Fruit fly (Drosophila melanogaster) whole organism, prepupa: ENCODE data around the gene CG32032.

Experiments used
- Blimp-1 ChIP-seq: fragments of 200-800 bp; sonication (Bioruptor generic); optimal IDR thresholded peaks from 3 replicates; lab custom pipeline; 2017; ENCODE audit warnings: missing biosample characterization, missing genetic modification characterization, mild to moderate bottlenecking, moderate library complexity, missing genetic modification reagents
- CG11294 ChIP-seq: fragments of 200-800 bp; sonication (Bioruptor generic); IDR thresholded peaks from 2 replicates; pipeline ENCODE4 v1.3.6; 2022; ENCODE audit warnings: missing biosample characterization, missing genetic modification characterization
- CG11762 ChIP-seq: fragments of 200-800 bp; sonication (Bioruptor generic); optimal IDR thresholded peaks from 3 replicates; lab custom pipeline; 2016; ENCODE audit warnings: missing biosample characterization, missing genetic modification characterization; ENCODE audit not compliant: insufficient read depth
- CG15336 ChIP-seq: fragments of 200-800 bp; sonication (Bioruptor generic); IDR thresholded peaks from 2 replicates; pipeline ENCODE4 v1.3.6; 2022; ENCODE audit warnings: missing biosample characterization, missing genetic modification characterization
- CG1621 ChIP-seq: fragments of 200-800 bp; sonication (Bioruptor generic); optimal IDR thresholded peaks from 3 replicates; lab custom pipeline; 2018; ENCODE audit warnings: missing biosample characterization, mild to moderate bottlenecking, missing genetic modification characterization
- CG3032 ChIP-seq: fragments of 200-800 bp; optimal IDR thresholded peaks from 2 replicates; lab custom pipeline; 2019; ENCODE audit warnings: missing biosample characterization, mild to moderate bottlenecking, missing genetic modification characterization, moderate library complexity
- CG31627 ChIP-seq: fragments of 200-800 bp; sonication (Bioruptor generic); optimal IDR thresholded peaks from 3 replicates; lab custom pipeline; 2016; ENCODE audit warnings: missing biosample characterization, missing genetic modification characterization
- CG34406 ChIP-seq: fragments of 200-800 bp; sonication (Bioruptor generic); optimal IDR thresholded peaks from 3 replicates; lab custom pipeline; 2016; ENCODE audit warnings: missing biosample characterization, missing genetic modification characterization
- CG3919 ChIP-seq: fragments of 200-800 bp; sonication (Bioruptor generic); optimal IDR thresholded peaks from 3 replicates; lab custom pipeline; 2016; ENCODE audit warnings: missing biosample characterization, missing genetic modification characterization
- CG6792 ChIP-seq: fragments of 200-800 bp; sonication (Bioruptor generic); optimal IDR thresholded peaks from 3 replicates; lab custom pipeline; 2016; ENCODE audit warnings: missing biosample characterization, missing genetic modification characterization
- CG6808 ChIP-seq: fragments of 200-800 bp; sonication (Bioruptor generic); optimal IDR thresholded peaks from 3 replicates; lab custom pipeline; 2017; ENCODE audit warnings: missing biosample characterization, missing genetic modification characterization, mild to moderate bottlenecking, moderate library complexity, missing genetic modification reagents
- CG8119 ChIP-seq: fragments of 200-800 bp; sonication (Bioruptor generic); IDR thresholded peaks from 3 replicates; pipeline ENCODE4 v1.3.6; 2022; ENCODE audit warnings: missing biosample characterization, missing genetic modification characterization
- CG8632 ChIP-seq: fragments of 200-800 bp; sonication (Bioruptor generic); optimal IDR thresholded peaks from 3 replicates; lab custom pipeline; 2016; ENCODE audit warnings: missing biosample characterization, missing genetic modification characterization
- CG9139 ChIP-seq: fragments of 200-800 bp; sonication (Bioruptor generic); optimal IDR thresholded peaks from 3 replicates; lab custom pipeline; 2017; ENCODE audit warnings: missing biosample characterization, mild to moderate bottlenecking, missing genetic modification characterization
- Eip78C ChIP-seq: fragments of 200-800 bp; sonication (Bioruptor generic); peaks from one replicate; lab custom pipeline; 2016; ENCODE audit warnings: missing biosample characterization, missing genetic modification characterization
- Eip93F ChIP-seq: fragments of 200-800 bp; sonication (Bioruptor generic); optimal IDR thresholded peaks from 2 replicates; lab custom pipeline; 2016; ENCODE audit warnings: missing biosample characterization, mild to moderate bottlenecking, missing genetic modification characterization
- Ets96B ChIP-seq: fragments of 200-800 bp; optimal IDR thresholded peaks from 2 replicates; lab custom pipeline; 2019; ENCODE audit warnings: missing biosample characterization, mild to moderate bottlenecking, missing genetic modification characterization, moderate library complexity
- Gug ChIP-seq: fragments of 200-800 bp; sonication (Bioruptor generic); IDR thresholded peaks from 2 replicates; pipeline ENCODE4 v1.3.6; 2022; ENCODE audit warnings: missing biosample characterization, missing genetic modification characterization
- Hr38 ChIP-seq: sonication (Bioruptor generic); optimal IDR thresholded peaks from 2 replicates; lab custom pipeline; 2016; ENCODE audit warnings: missing biosample characterization, missing genetic modification characterization
- Lpt ChIP-seq: fragments of 200-800 bp; sonication (Bioruptor generic); optimal IDR thresholded peaks from 3 replicates; lab custom pipeline; 2016; ENCODE audit warnings: missing biosample characterization, missing genetic modification characterization
- OdsH ChIP-seq: fragments of 200-800 bp; sonication (Bioruptor generic); optimal IDR thresholded peaks from 3 replicates; lab custom pipeline; 2016; ENCODE audit warnings: missing biosample characterization, missing genetic modification characterization
- Smox ChIP-seq: fragments of 200-800 bp; sonication (Bioruptor generic); optimal IDR thresholded peaks from 3 replicates; lab custom pipeline; 2016; ENCODE audit warnings: missing biosample characterization, missing genetic modification characterization
- Sox14 ChIP-seq: fragments of 200-800 bp; sonication (Bioruptor generic); optimal IDR thresholded peaks from 3 replicates; lab custom pipeline; 2016; ENCODE audit warnings: missing biosample characterization, missing genetic modification characterization
- achi ChIP-seq: fragments of 200-800 bp; sonication (Bioruptor generic); optimal IDR thresholded peaks from 3 replicates; lab custom pipeline; 2016; ENCODE audit warnings: missing biosample characterization, missing genetic modification characterization
- acj6 ChIP-seq: fragments of 200-800 bp; sonication (Bioruptor generic); optimal IDR thresholded peaks from 3 replicates; lab custom pipeline; 2016; ENCODE audit warnings: missing biosample characterization, missing genetic modification characterization
- cyc ChIP-seq: fragments of 200-800 bp; sonication (Bioruptor generic); optimal IDR thresholded peaks from 3 replicates; lab custom pipeline; 2016; ENCODE audit warnings: missing biosample characterization, missing genetic modification characterization
- dac ChIP-seq: fragments of 200-800 bp; sonication (Bioruptor generic); optimal IDR thresholded peaks from 2 replicates; lab custom pipeline; 2017; ENCODE audit warnings: missing biosample characterization, mild to moderate bottlenecking, missing genetic modification characterization
- eg ChIP-seq: fragments of 200-800 bp; sonication (Bioruptor generic); IDR thresholded peaks from 3 replicates; pipeline ENCODE4 v1.3.6; 2022; ENCODE audit warnings: missing biosample characterization, missing genetic modification characterization
- fd59A ChIP-seq: fragments of 200-800 bp; sonication (Bioruptor generic); optimal IDR thresholded peaks from 2 replicates; lab custom pipeline; 2017; ENCODE audit warnings: missing biosample characterization, mild to moderate bottlenecking, missing genetic modification characterization, missing genetic modification reagents
- fd85E ChIP-seq: fragments of 200-800 bp; sonication (Bioruptor generic); optimal IDR thresholded peaks from 3 replicates; lab custom pipeline; 2016; ENCODE audit warnings: missing biosample characterization, missing genetic modification characterization
- fkh ChIP-seq: fragments of 200-800 bp; sonication (Bioruptor generic); optimal IDR thresholded peaks from 3 replicates; lab custom pipeline; 2017; ENCODE audit warnings: missing biosample characterization, mild to moderate bottlenecking, missing genetic modification characterization, moderate library complexity
- lz ChIP-seq: fragments of 200-800 bp; sonication (Bioruptor generic); optimal IDR thresholded peaks from 3 replicates; lab custom pipeline; 2016; ENCODE audit warnings: missing biosample characterization, missing genetic modification characterization
- net ChIP-seq: fragments of 200-800 bp; sonication (Bioruptor generic); optimal IDR thresholded peaks from 3 replicates; lab custom pipeline; 2016; ENCODE audit warnings: missing biosample characterization, missing genetic modification characterization
- salr ChIP-seq, 2 experiments: fragments of 200-800 bp; sonication (Bioruptor generic); optimal IDR thresholded peaks; 3 replicates each; lab custom pipeline; 2016 to 2018; ENCODE audit warnings: missing biosample characterization in 2 of 2, missing genetic modification characterization in 2 of 2, mild to moderate bottlenecking in 1 of 2
- spab ChIP-seq: fragments of 200-800 bp; sonication (Bioruptor generic); optimal IDR thresholded peaks from 2 replicates; lab custom pipeline; 2017; ENCODE audit warnings: missing biosample characterization, mild to moderate bottlenecking, missing genetic modification characterization, missing genetic modification reagents
- ss ChIP-seq, 2 experiments: fragments of 200-800 bp; sonication (Bioruptor generic); optimal IDR thresholded peaks; 2 replicates in 1 of 2; 3 replicates in 1 of 2; lab custom pipeline; 2017 to 2018; ENCODE audit warnings: mild to moderate bottlenecking in 2 of 2, missing biosample characterization in 2 of 2, missing genetic modification characterization in 2 of 2, moderate library complexity in 1 of 2
- svp ChIP-seq: fragments of 200-800 bp; sonication (Bioruptor generic); peaks from one replicate; lab custom pipeline; 2016; ENCODE audit warnings: missing biosample characterization, missing genetic modification characterization
- topi ChIP-seq: fragments of 200-800 bp; sonication (Bioruptor generic); optimal IDR thresholded peaks from 3 replicates; lab custom pipeline; 2016; ENCODE audit warnings: missing biosample characterization, missing genetic modification characterization

Gene CG32032

DNA sequence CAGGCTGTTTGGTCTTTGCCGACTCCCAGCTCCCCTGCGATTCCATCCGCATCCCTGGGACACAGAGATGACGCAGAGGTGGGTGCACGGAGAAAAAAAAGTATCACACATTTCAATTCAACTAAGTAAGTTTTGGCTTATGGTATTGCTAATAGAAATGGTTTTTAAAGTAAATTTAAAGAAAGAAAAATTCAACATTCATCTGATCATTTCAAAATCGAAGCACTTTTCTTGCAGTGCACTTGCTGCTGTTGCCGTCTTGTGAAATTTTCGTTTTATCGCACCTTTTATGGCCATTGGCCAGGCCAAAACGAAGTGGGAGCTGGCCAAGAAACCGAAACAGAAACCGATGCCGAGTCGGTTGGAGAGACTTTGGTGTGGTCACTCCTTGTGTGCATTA is 47.5 kb upstream of the CG32032 start (continued):
- TF ChIP-seq CG8632 (peak; percentile 58), CG6808 (peak; percentile 60), dac (GFP tag; lab: Kevin White, UChicago) (peak; percentile 8), achi (GFP tag; lab: Kevin White, UChicago) (peak; percentile 68), CG31627 (GFP tag; lab: Kevin White, UChicago) (peak; percentile 78), CG3919 (peak; percentile 84), CG34406 (GFP tag; lab: Kevin White, UChicago) (peak; percentile 69), Eip78C (peak; percentile 93), Ets96B (peak; percentile 60), CG11294 (GFP tag; lab: Robert Waterston, UW) (peak; percentile 35), Lpt (GFP tag; lab: Kevin White, UChicago) (peak; percentile 64), Smox (GFP tag; lab: Kevin White, UChicago) (peak; percentile 71), Gug (GFP tag; lab: Robert Waterston, UW) (peak; percentile 60), fd59A (peak; percentile 10), ss (GFP tag; optimal IDR thresholded peaks at IDR 0.05; lab: Kevin White, UChicago) (peak; percentile 30 to 48), CG6792 (GFP tag; lab: Kevin White, UChicago) (peak; percentile 75), CG11762 (GFP tag; lab: Kevin White, UChicago) (peak; percentile 68), salr (GFP tag; optimal IDR thresholded peaks at IDR 0.05; lab: Kevin White, UChicago) (no peak), CG9139 (peak; percentile 43)

dm6 chr3L:9046274-9046673 is 46.6 kb upstream of the CG32032 start:
- TF ChIP-seq Eip93F (GFP tag; lab: Kevin White, UChicago), result no peak
- TF ChIP-seq spab, result no peak
- no peak for TF ChIP-seq net
- TF ChIP-seq CG6792 (GFP tag; lab: Kevin White, UChicago), result no peak
- TF ChIP-seq acj6, result no peak

DNA sequence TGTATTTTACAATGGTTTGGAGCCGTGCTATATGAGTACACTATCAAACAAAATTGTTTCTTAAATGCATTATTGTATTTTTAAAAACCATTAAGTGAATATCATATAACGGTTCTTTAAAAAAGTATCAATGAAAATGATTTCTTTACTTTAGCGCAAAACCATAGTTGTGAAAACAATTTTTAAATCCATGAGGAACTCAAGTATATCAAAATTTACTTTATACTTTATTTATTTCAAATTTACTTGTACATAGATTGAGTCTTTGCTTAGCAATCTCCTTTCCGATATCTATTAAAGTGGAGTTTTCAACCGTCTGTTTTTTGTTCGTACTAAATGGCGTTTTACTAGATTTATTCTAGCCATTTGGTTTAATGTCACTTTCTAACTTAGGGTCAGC is 45.8 kb upstream of the CG32032 start, which contains the start of gene Argk2:
Argk2 (plus strand) TSS at position 378 of the 400 bp plus-strand sequence.
- no peak for TF ChIP-seq CG6808
- peak; percentile 7 for TF ChIP-seq Eip78C
- TF ChIP-seq Hr38 (GFP tag; lab: Kevin White, UChicago), result no peak
- TF ChIP-seq eg (GFP tag; lab: Robert Waterston, UW), result peak; percentile 54; the same call in 1 of the 3 replicates
- peak; percentile 8 for TF ChIP-seq CG3032 (tag; lab: Kevin White, UChicago)

dm6 chr3L:9050447-9051069 is 42.3 kb upstream of the CG32032 start:
- no peak for TF ChIP-seq cyc (GFP tag; lab: Kevin White, UChicago)
- TF ChIP-seq, all 60 proteins: peak for 0

DNA sequence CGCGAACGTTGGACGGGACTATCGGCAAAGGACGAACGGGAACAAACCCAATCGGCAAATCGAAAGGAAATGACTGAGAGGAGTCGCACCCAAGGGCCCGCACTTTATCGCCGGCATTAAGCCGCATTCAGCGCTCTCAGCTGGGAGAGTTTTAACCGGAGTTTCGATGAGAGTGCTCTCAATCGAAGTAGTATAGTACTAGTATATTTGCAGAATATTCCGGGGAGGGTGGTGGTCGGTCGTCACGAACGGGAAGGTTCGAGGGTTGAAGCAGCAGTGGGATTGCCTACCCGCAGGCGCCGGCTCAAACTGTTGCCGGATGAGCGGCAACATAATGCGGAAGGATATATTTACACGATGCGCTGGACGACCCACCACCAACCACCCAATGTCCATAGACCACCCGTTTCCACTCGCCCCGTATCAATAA is 41.0 kb upstream of the CG32032 start:
- TF ChIP-seq topi (GFP tag; lab: Kevin White, UChicago), result no peak
- TF ChIP-seq Eip78C, result peak; percentile 19
- TF ChIP-seq CG1621 (tag; lab: Kevin White, UChicago), result no peak

- TF ChIP-seq Smox (GFP tag; lab: Kevin White, UChicago) (no peak), fkh (GFP tag; lab: Kevin White, UChicago) (no peak), lz (no peak), OdsH (GFP tag; lab: Kevin White, UChicago) (no peak), spab (no peak), CG34406 (GFP tag; lab: Kevin White, UChicago) (no peak), CG15336 (GFP tag; lab: Robert Waterston, UW) (no peak), Sox14 (GFP tag; lab: Kevin White, UChicago) (no peak), Blimp-1 (no peak), CG6792 (GFP tag; lab: Kevin White, UChicago) (no peak), CG31627 (GFP tag; lab: Kevin White, UChicago) (no peak), CG8632 (no peak), ss (GFP tag; optimal IDR thresholded peaks at IDR 0.05; lab: Kevin White, UChicago) (no peak), CG3919 (no peak), fd85E (GFP tag; lab: Kevin White, UChicago) (no peak), CG8119 (GFP tag; lab: Robert Waterston, UW) (no peak), svp (no peak), Ets96B (no peak)
- TF ChIP-seq, all 60 proteins: peak for 0
Observed at dm6 chr3L:9052798-9053541, 39.9 kb upstream of the CG32032 start.
